Fruit fly (Drosophila melanogaster) whole organism, embryonic: ENCODE data around the gene Bet1.

Source experiments
- Atf3 ChIP-seq: fragments of 200-800 bp; sonication (Bioruptor generic); optimal IDR thresholded peaks from 3 replicates; lab custom pipeline; 2016; ENCODE audit warnings: missing biosample characterization, missing genetic modification characterization
- B-H1 ChIP-seq: fragments of 200-800 bp; sonication (Bioruptor generic); IDR thresholded peaks from 3 replicates; pipeline ENCODE4 v1.3.6; 2022; ENCODE audit warnings: missing biosample characterization, missing genetic modification characterization
- BEAF-32 ChIP-seq: fragments of 200-800 bp; sonication (Bioruptor generic); optimal IDR thresholded peaks from 3 replicates; lab custom pipeline; 2017; ENCODE audit warnings: missing biosample characterization, missing genetic modification characterization, mild to moderate bottlenecking, moderate library complexity, missing genetic modification reagents
- CG13894 ChIP-seq: fragments of 200-800 bp; sonication (Bioruptor generic); optimal IDR thresholded peaks from 3 replicates; lab custom pipeline; 2018; ENCODE audit warnings: missing biosample characterization, mild to moderate bottlenecking, missing genetic modification characterization, moderate library complexity
- CG14965 ChIP-seq: fragments of 200-800 bp; sonication (Bioruptor generic); optimal IDR thresholded peaks from 2 replicates; lab custom pipeline; 2016; ENCODE audit warnings: missing biosample characterization, missing genetic modification characterization, borderline replicate concordance
- CG15479 ChIP-seq: fragments of 200-800 bp; sonication (Bioruptor generic); optimal IDR thresholded peaks from 3 replicates; lab custom pipeline; 2019; ENCODE audit warnings: missing biosample characterization, mild to moderate bottlenecking, missing genetic modification characterization, moderate library complexity
- CG16813 ChIP-seq: fragments of 200-800 bp; sonication (Bioruptor generic); IDR thresholded peaks from 3 replicates; pipeline ENCODE4 v1.3.6; 2022; ENCODE audit warnings: missing biosample characterization, missing genetic modification characterization; ENCODE audit not compliant: partially characterized antibody
- CG2120 ChIP-seq: fragments of 200-800 bp; sonication (Bioruptor generic); optimal IDR thresholded peaks from 3 replicates; lab custom pipeline; 2016; ENCODE audit warnings: missing biosample characterization, missing genetic modification characterization
- CG2875 ChIP-seq: fragments of 200-800 bp; sonication (Bioruptor generic); optimal IDR thresholded peaks from 2 replicates; lab custom pipeline; 2017; ENCODE audit warnings: missing biosample characterization, mild to moderate bottlenecking, missing genetic modification characterization, missing genetic modification reagents
- CG2889 ChIP-seq: fragments of 200-800 bp; sonication (Bioruptor generic); IDR thresholded peaks from 3 replicates; pipeline ENCODE4 v1.3.6; 2022; ENCODE audit warnings: missing biosample characterization, missing genetic modification characterization
- CG30431 ChIP-seq: fragments of 200-800 bp; sonication (Bioruptor generic); optimal IDR thresholded peaks from 2 replicates; lab custom pipeline; 2017; ENCODE audit warnings: missing biosample characterization, missing genetic modification characterization
- CG3995 ChIP-seq: fragments of 200-800 bp; sonication (Bioruptor generic); optimal IDR thresholded peaks from 3 replicates; lab custom pipeline; 2016; ENCODE audit warnings: missing biosample characterization, missing genetic modification characterization
- CG4328 ChIP-seq: fragments of 200-800 bp; sonication (Bioruptor generic); optimal IDR thresholded peaks from 3 replicates; lab custom pipeline; 2017; ENCODE audit warnings: missing biosample characterization, missing genetic modification reagents, missing genetic modification characterization
- CG8388 ChIP-seq: fragments of 200-800 bp; sonication (Bioruptor generic); optimal IDR thresholded peaks from 2 replicates; lab custom pipeline; 2019; ENCODE audit warnings: missing biosample characterization, mild to moderate bottlenecking, missing genetic modification characterization, moderate library complexity
- CTCF ChIP-seq: fragments of 200-800 bp; sonication (Bioruptor generic); optimal IDR thresholded peaks from 2 replicates; lab custom pipeline; 2017; ENCODE audit warnings: missing biosample characterization, mild to moderate bottlenecking, missing genetic modification characterization, moderate library complexity
- Deaf1 ChIP-seq: fragments of 200-800 bp; optimal IDR thresholded peaks from 3 replicates; lab custom pipeline; 2019; ENCODE audit warnings: missing biosample characterization, mild to moderate bottlenecking, missing genetic modification characterization, moderate library complexity
- Dip2 ChIP-seq: fragments of 200-800 bp; sonication (Bioruptor generic); IDR thresholded peaks from 2 replicates; pipeline ENCODE4 v1.3.6; 2022; ENCODE audit warnings: missing biosample characterization, missing genetic modification characterization
- Dref ChIP-seq: fragments of 200-800 bp; sonication (Bioruptor generic); IDR thresholded peaks from 2 replicates; pipeline ENCODE4 v1.3.6; 2022; ENCODE audit warnings: missing biosample characterization, missing genetic modification characterization
- E2f2 ChIP-seq: fragments of 200-800 bp; sonication (Bioruptor generic); IDR thresholded peaks from 2 replicates; pipeline ENCODE4 v1.3.6; 2022; ENCODE audit warnings: missing biosample characterization, missing genetic modification characterization
- ERR ChIP-seq: fragments of 200-800 bp; sonication (Bioruptor generic); optimal IDR thresholded peaks from 2 replicates; lab custom pipeline; 2016; ENCODE audit warnings: missing biosample characterization, missing genetic modification characterization
- Eip74EF ChIP-seq, 2 experiments: fragments of 200-800 bp in 1 of 2; fragments of >200 bp in 1 of 2; sonication (Bioruptor generic) in 1 of 2; optimal IDR thresholded peaks; 2 replicates each; lab custom pipeline; 2017 to 2019; ENCODE audit warnings: missing biosample characterization in 2 of 2, missing genetic modification characterization in 2 of 2, mild to moderate bottlenecking in 1 of 2, moderate library complexity in 1 of 2
- Hmr ChIP-seq: fragments of 200-800 bp; sonication (Bioruptor generic); optimal IDR thresholded peaks from 3 replicates; lab custom pipeline; 2017; ENCODE audit warnings: mild to moderate bottlenecking, missing biosample characterization, missing genetic modification reagents, missing genetic modification characterization
- Hsf ChIP-seq: fragments of 200-800 bp; sonication (Bioruptor generic); optimal IDR thresholded peaks from 3 replicates; lab custom pipeline; 2016; ENCODE audit warnings: missing biosample characterization, missing genetic modification characterization
- Med ChIP-seq: fragments of 200-800 bp; sonication (Bioruptor generic); peaks from one replicate; lab custom pipeline; 2016; ENCODE audit warnings: missing biosample characterization, missing genetic modification characterization, mild to moderate bottlenecking, inconsistent platforms, moderate library complexity
- Mes4 ChIP-seq: fragments of 200-800 bp; sonication (Bioruptor generic); optimal IDR thresholded peaks from 2 replicates; lab custom pipeline; 2016; ENCODE audit warnings: missing biosample characterization, missing genetic modification characterization
- Poxn ChIP-seq: fragments of 200-800 bp; sonication (Bioruptor generic); IDR thresholded peaks from 2 replicates; pipeline ENCODE4 v1.3.6; 2022; ENCODE audit warnings: missing biosample characterization, missing genetic modification characterization
- Sin3A ChIP-seq: fragments of >200 bp; optimal IDR thresholded peaks from 2 replicates; lab custom pipeline; 2018
- Sry-δ ChIP-seq: fragments of 200-800 bp; sonication (Bioruptor generic); optimal IDR thresholded peaks from 2 replicates; lab custom pipeline; 2016; ENCODE audit warnings: missing biosample characterization, missing genetic modification characterization
- Trl ChIP-seq, 3 experiments: fragments of >200 bp in 2 of 3; fragments of 200-800 bp in 1 of 3; sonication (Bioruptor generic) in 1 of 3; optimal IDR thresholded peaks; 2 replicates in 1 of 3; 3 replicates in 2 of 3; lab custom pipeline; 2016 to 2017; ENCODE audit warnings: missing biosample characterization in 1 of 3, missing genetic modification characterization in 1 of 3
- ara ChIP-seq: fragments of 200-800 bp; sonication (Bioruptor generic); IDR thresholded peaks from 2 replicates; pipeline ENCODE4 v1.3.6; 2022; ENCODE audit warnings: missing biosample characterization, missing genetic modification characterization
- bowl ChIP-seq: fragments of 200-800 bp; sonication (Bioruptor generic); IDR thresholded peaks from 2 replicates; pipeline ENCODE4 v1.3.6; 2022; ENCODE audit warnings: missing biosample characterization, missing genetic modification characterization
- br ChIP-seq: fragments of >200 bp; optimal IDR thresholded peaks from 2 replicates; lab custom pipeline; 2017
- fru ChIP-seq: fragments of >200 bp; optimal IDR thresholded peaks from 2 replicates; lab custom pipeline; 2017
- ham ChIP-seq: fragments of 200-800 bp; sonication (Bioruptor generic); IDR thresholded peaks from 2 replicates; pipeline ENCODE4 v1.3.6; 2022; ENCODE audit warnings: missing biosample characterization, missing genetic modification characterization
- hkb ChIP-seq, 2 experiments: fragments of 200-800 bp in 1 of 2; fragments of >200 bp in 1 of 2; sonication (Bioruptor generic) in 1 of 2; IDR thresholded peaks in 1 of 2; optimal IDR thresholded peaks in 1 of 2; 2 replicates each; pipeline versions ENCODE4 v1.3.6 to Lab custom; 2017 to 2022; ENCODE audit warnings: missing biosample characterization in 1 of 2, missing genetic modification characterization in 1 of 2
- jumu ChIP-seq: fragments of 200-800 bp; sonication (Bioruptor generic); optimal IDR thresholded peaks from 3 replicates; lab custom pipeline; 2016; ENCODE audit warnings: missing biosample characterization, missing genetic modification characterization
- kah ChIP-seq: fragments of 200-800 bp; sonication (Bioruptor generic); optimal IDR thresholded peaks from 2 replicates; lab custom pipeline; 2018; ENCODE audit warnings: missing biosample characterization, mild to moderate bottlenecking, missing genetic modification characterization
- luna ChIP-seq: fragments of 200-800 bp; sonication (Bioruptor generic); optimal IDR thresholded peaks from 2 replicates; lab custom pipeline; 2016; ENCODE audit warnings: missing biosample characterization, missing genetic modification characterization
- mld ChIP-seq: fragments of 200-800 bp; sonication (Bioruptor generic); IDR thresholded peaks from 3 replicates; pipeline ENCODE4 v1.3.6; 2022; ENCODE audit warnings: missing biosample characterization, missing genetic modification characterization; ENCODE audit not compliant: partially characterized antibody
- pros ChIP-seq: fragments of 200-800 bp; sonication (Bioruptor generic); optimal IDR thresholded peaks from 3 replicates; lab custom pipeline; 2019; ENCODE audit warnings: missing biosample characterization, mild to moderate bottlenecking, missing genetic modification characterization, moderate library complexity
- psq ChIP-seq: fragments of 200-800 bp; sonication (Bioruptor generic); optimal IDR thresholded peaks from 2 replicates; lab custom pipeline; 2017; ENCODE audit warnings: missing biosample characterization, missing genetic modification characterization
- ranshi ChIP-seq: fragments of 200-800 bp; sonication (Bioruptor generic); IDR thresholded peaks from 2 replicates; pipeline ENCODE4 v1.3.6; 2022; ENCODE audit warnings: missing biosample characterization, missing genetic modification characterization
- sr ChIP-seq: fragments of 200-800 bp; sonication (Bioruptor generic); IDR thresholded peaks from 3 replicates; pipeline ENCODE4 v1.3.6; 2022; ENCODE audit warnings: missing biosample characterization, missing genetic modification characterization
- ssp ChIP-seq: fragments of 200-800 bp; sonication (Bioruptor generic); IDR thresholded peaks from 2 replicates; pipeline ENCODE4 v1.3.6; 2022; ENCODE audit warnings: missing biosample characterization, missing genetic modification characterization
- tap ChIP-seq: fragments of 200-800 bp; optimal IDR thresholded peaks from 3 replicates; lab custom pipeline; 2019; ENCODE audit warnings: missing biosample characterization, mild to moderate bottlenecking, missing genetic modification characterization, moderate library complexity
- toy ChIP-seq: fragments of 200-800 bp; sonication (Bioruptor generic); IDR thresholded peaks from 2 replicates; pipeline ENCODE4 v1.3.6; 2022; ENCODE audit warnings: missing biosample characterization, missing genetic modification characterization
- vnd ChIP-seq: fragments of 200-800 bp; sonication (Bioruptor generic); IDR thresholded peaks from 3 replicates; pipeline ENCODE4 v1.3.6; 2022; ENCODE audit warnings: missing biosample characterization, missing genetic modification characterization; ENCODE audit not compliant: partially characterized antibody
- yki ChIP-seq: fragments of >200 bp; optimal IDR thresholded peaks from 3 replicates; lab custom pipeline; 2018
- zen ChIP-seq: fragments of 200-800 bp; sonication (Bioruptor generic); optimal IDR thresholded peaks from 3 replicates; lab custom pipeline; 2018; ENCODE audit warnings: missing biosample characterization, mild to moderate bottlenecking, missing genetic modification characterization, moderate library complexity
- zfh1 ChIP-seq: fragments of 200-800 bp; sonication (Bioruptor generic); IDR thresholded peaks from 3 replicates; pipeline ENCODE4 v1.3.6; 2022; ENCODE audit warnings: missing biosample characterization, missing genetic modification characterization

The Bet1 gene

dm6 chr3L:19291465-19292413 is 30.5 kb downstream of the Bet1 start (continued):
- TF ChIP-seq toy (GFP tag; lab: Robert Waterston, UW): no peak
- no peak for TF ChIP-seq Poxn (GFP tag; lab: Robert Waterston, UW)
- 0 out of 3 replicates have a peak, but pooled peaks have one; percentile 32 for TF ChIP-seq mld (GFP tag; lab: Robert Waterston, UW)
- TF ChIP-seq CG14965: no peak
- TF ChIP-seq CG4328 (GFP tag; lab: Kevin White, UChicago): no peak
- TF ChIP-seq Deaf1 (tag; lab: Kevin White, UChicago): peak; percentile 7
- TF ChIP-seq CG2875: no peak
- TF ChIP-seq CG13894 (tag; lab: Kevin White, UChicago): peak; percentile 78
- TF ChIP-seq sr (GFP tag; lab: Robert Waterston, UW): peak; percentile 49
- no peak for TF ChIP-seq B-H1 (GFP tag; lab: Robert Waterston, UW)
- no peak for TF ChIP-seq Trl (optimal IDR thresholded peaks at IDR 0.05; lab: Kevin White, UChicago)
- no peak for TF ChIP-seq Trl (GFP tag; optimal IDR thresholded peaks at IDR 0.05; lab: Kevin White, UChicago)
- no peak for TF ChIP-seq ham (GFP tag; lab: Robert Waterston, UW)
- no peak for TF ChIP-seq luna (GFP tag; lab: Kevin White, UChicago)
- TF ChIP-seq CG15479 (GFP tag; lab: Kevin White, UChicago): no peak
- TF ChIP-seq E2f2: no peak
- no peak for TF ChIP-seq ara (GFP tag; lab: Robert Waterston, UW)
- no peak for TF ChIP-seq zen (tag; lab: Kevin White, UChicago)
- no peak for TF ChIP-seq hkb (optimal IDR thresholded peaks at IDR 0.05; lab: Kevin White, UChicago)
- TF ChIP-seq hkb (GFP tag; IDR thresholded peaks at IDR 0.05; lab: Robert Waterston, UW): no peak
- no peak for TF ChIP-seq Mes4 (GFP tag; lab: Kevin White, UChicago)
- TF ChIP-seq ssp (GFP tag; lab: Robert Waterston, UW): no peak
- no peak for TF ChIP-seq Hsf
- TF ChIP-seq Med (GFP tag; lab: Kevin White, UChicago): peak; percentile 72
- no peak for TF ChIP-seq Atf3 (GFP tag; lab: Kevin White, UChicago)
- no peak for TF ChIP-seq BEAF-32
- no peak for TF ChIP-seq Sin3A
- TF ChIP-seq vnd (GFP tag; lab: Robert Waterston, UW): no peak
- TF ChIP-seq ranshi (GFP tag; lab: Robert Waterston, UW): no peak
- TF ChIP-seq CG8388 (GFP tag; lab: Kevin White, UChicago): no peak
- TF ChIP-seq CG2120 (GFP tag; lab: Kevin White, UChicago): no peak
- no peak for TF ChIP-seq CG3995
- TF ChIP-seq zfh1 (GFP tag; lab: Robert Waterston, UW): no peak
- no peak for TF ChIP-seq CG30431
- TF ChIP-seq ERR (GFP tag; lab: Kevin White, UChicago): peak; percentile 95
- TF ChIP-seq Eip74EF (GFP tag; optimal IDR thresholded peaks at IDR 0.05; lab: Kevin White, UChicago): no peak
- TF ChIP-seq fru (lab: Kevin White, UChicago): no peak
- TF ChIP-seq yki (lab: Kevin White, UChicago): no peak
- TF ChIP-seq Dip2 (GFP tag; lab: Robert Waterston, UW): no peak

- TF ChIP-seq Sry-δ (GFP tag; lab: Kevin White, UChicago): no peak
- peak; percentile 75 for TF ChIP-seq tap (tag; lab: Kevin White, UChicago)
- peak; percentile 74 for TF ChIP-seq kah (GFP tag; lab: Kevin White, UChicago)
- peak; percentile 19 for TF ChIP-seq CTCF (GFP tag; lab: Kevin White, UChicago)
- TF ChIP-seq bowl (GFP tag; lab: Robert Waterston, UW): no peak
- TF ChIP-seq CG16813 (GFP tag; lab: Robert Waterston, UW): no peak
- TF ChIP-seq Dref (GFP tag; lab: Robert Waterston, UW): no peak
- TF ChIP-seq CG2889: peak; percentile 56; the same call in 1 of the 3 replicates
- peak; percentile 90 for TF ChIP-seq Hmr (GFP tag; lab: Kevin White, UChicago)
- peak; percentile 10 for TF ChIP-seq psq
- no peak for TF ChIP-seq br
- no peak for TF ChIP-seq jumu (GFP tag; lab: Kevin White, UChicago)
- TF ChIP-seq Eip74EF (GFP tag; optimal IDR thresholded peaks at IDR 0.05; lab: Kevin White, UChicago): peak in 1 of 2 experiments; percentile 79
- TF ChIP-seq pros: no peak
Measured at dm6 chr3L:19292440-19293175, 31.4 kb downstream of the Bet1 start, which contains the start of gene Gbs-76A. Gene Gbs-76A (minus strand): TSS chr3L:19292766.
